Worm (Caenorhabditis elegans) whole organism, mixed stage, embryonic: ENCODE data around the gene pfut-1.

Experiments
- M03D4.4 ChIP-seq: sonication (generic microtip); optimal IDR thresholded peaks from 2 replicates; lab custom pipeline; 2017; ENCODE audit warnings: mild to moderate bottlenecking, missing genetic modification characterization, missing compliant biosample characterization
- ces-1 ChIP-seq: fragments of 150-350 bp; optimal IDR thresholded peaks from 2 replicates; lab custom pipeline; 2014; ENCODE audit warnings: missing biosample characterization, missing genetic modification reagents, missing genetic modification characterization
- elt-3 ChIP-seq: fragments of 150-350 bp; optimal IDR thresholded peaks from 2 replicates; lab custom pipeline; 2014; ENCODE audit warnings: missing biosample characterization, missing genetic modification characterization
- lin-32 ChIP-seq: fragments of 200-800 bp; sonication (Bioruptor generic); optimal IDR thresholded peaks from 2 replicates; lab custom pipeline; 2018; ENCODE audit warnings: mild to moderate bottlenecking, missing genetic modification characterization, missing compliant biosample characterization
- nhr-12 ChIP-seq: fragments of 150-350 bp; optimal IDR thresholded peaks from 2 replicates; lab custom pipeline; 2014; ENCODE audit warnings: missing biosample characterization, missing genetic modification characterization
- nhr-237 ChIP-seq: fragments of 150-350 bp; optimal IDR thresholded peaks from 2 replicates; lab custom pipeline; 2014; ENCODE audit warnings: missing biosample characterization, missing genetic modification characterization
- nhr-28 ChIP-seq: fragments of 150-350 bp; optimal IDR thresholded peaks from 2 replicates; lab custom pipeline; 2014; ENCODE audit warnings: missing biosample characterization, missing genetic modification characterization
- snpc-4 ChIP-seq: fragments of 150-350 bp; optimal IDR thresholded peaks from 2 replicates; lab custom pipeline; 2014; ENCODE audit warnings: missing biosample characterization, missing genetic modification characterization
- unc-39 ChIP-seq: fragments of 150-350 bp; optimal IDR thresholded peaks from 2 replicates; lab custom pipeline; 2014; ENCODE audit warnings: missing biosample characterization, missing genetic modification characterization

- TF ChIP-seq nhr-12 (tag; lab: Kevin White, UChicago) (no peak), nhr-237 (no peak), snpc-4 (no peak), ces-1 (GFP tag; lab: Kevin White, UChicago) (no peak), nhr-28 (tag; lab: Kevin White, UChicago) (no peak), M03D4.4 (tag; lab: Kevin White, UChicago) (no peak), elt-3 (tag; lab: Kevin White, UChicago) (no peak), lin-32 (GFP tag; lab: Kevin White, UChicago) (no peak), unc-39 (tag; lab: Kevin White, UChicago) (no peak)
These were observed 20.4 kb upstream of the pfut-1 start, which contains the start of gene C15C7.4 for ce11 chrX:3145265-3145664.
